Worm (Caenorhabditis elegans): ENCODE data around the gene sri-33.

Gene sri-33

DNA sequence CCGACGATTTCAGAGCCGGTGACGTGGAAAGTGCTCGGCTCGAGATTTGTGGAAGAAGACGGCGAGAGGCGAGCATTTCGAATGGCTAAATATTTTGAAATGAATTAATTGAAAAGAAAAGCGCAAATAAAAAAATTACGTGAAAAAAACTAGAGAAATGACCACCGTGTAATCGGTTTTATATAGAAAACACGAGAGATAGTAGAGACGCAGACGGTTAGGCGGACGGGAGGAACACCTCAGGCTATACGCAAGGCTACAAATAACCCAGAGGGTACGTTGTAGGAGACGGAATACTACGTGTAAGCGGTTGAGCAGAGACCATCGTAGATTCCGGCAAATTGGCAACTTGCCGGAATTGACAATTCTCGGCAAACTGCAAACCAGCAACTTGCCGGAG is 45.5 kb downstream of the sri-33 start, which contains the start of gene Y25C1A.13:
Gene Y25C1A.13 (minus strand): TSS at position 101 of the 400 bp plus-strand sequence.
- TF ChIP-seq ama-1 (optimal IDR thresholded peaks at IDR 0.05) (no peak), F13H6.1 (tag; optimal IDR thresholded peaks at IDR 0.05) (peak; percentile 18)

- TF ChIP-seq nhr-23 (tag; optimal IDR thresholded peaks at IDR 0.05) (no peak), alr-1 (tag; optimal IDR thresholded peaks at IDR 0.05) (no peak), ztf-4 (tag; optimal IDR thresholded peaks at IDR 0.05) (no peak), sma-3 (GFP tag; optimal IDR thresholded peaks at IDR 0.05) (no peak), sma-9 (GFP tag; optimal IDR thresholded peaks at IDR 0.05) (no peak), sma-9 (tag; optimal IDR thresholded peaks at IDR 0.05) (no peak), lin-13 (GFP tag; optimal IDR thresholded peaks at IDR 0.05) (no peak), ZK546.5 (tag; optimal IDR thresholded peaks at IDR 0.05) (no peak), F13H6.1 (tag; optimal IDR thresholded peaks at IDR 0.05) (no peak), crh-2 (tag; optimal IDR thresholded peaks at IDR 0.05) (no peak), nhr-12 (tag; optimal IDR thresholded peaks at IDR 0.05) (no peak), nhr-129 (tag; optimal IDR thresholded peaks at IDR 0.05) (no peak)
Measured at ce11 chrII:3110099-3110498, 46.5 kb downstream of the sri-33 start.

DNA sequence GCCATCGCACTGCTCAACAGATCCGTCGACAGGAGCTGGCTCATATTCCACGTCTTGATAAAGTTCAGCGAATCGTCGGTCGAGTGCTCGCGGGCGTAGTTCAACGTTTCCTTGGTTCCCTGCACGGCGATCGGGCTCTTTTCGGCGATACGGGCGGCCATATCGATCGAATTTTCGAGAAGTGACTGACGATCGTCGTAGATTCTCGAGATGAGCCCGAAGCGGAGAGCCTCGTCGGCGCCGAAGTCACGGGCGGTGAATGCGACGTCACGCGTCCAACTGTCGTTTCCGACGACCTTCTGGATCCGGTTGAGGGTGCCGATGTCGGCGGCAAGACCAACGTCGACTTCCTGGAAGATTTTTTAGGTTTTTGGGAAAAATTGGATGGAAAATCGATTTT is 47.1 kb downstream of the sri-33 start:
- no peak for TF ChIP-seq mab-5 (tag; optimal IDR thresholded peaks at IDR 0.05)
- no peak for TF ChIP-seq snpc-4 (tag; optimal IDR thresholded peaks at IDR 0.05)
- TF ChIP-seq nhr-129 (tag; optimal IDR thresholded peaks at IDR 0.05), result no peak
- no peak for TF ChIP-seq ztf-1 (GFP tag; conservative IDR thresholded peaks at IDR 0.05)
- TF ChIP-seq ztf-11 (tag; optimal IDR thresholded peaks at IDR 0.05), result no peak
- no peak for TF ChIP-seq R02D3.7 (tag; optimal IDR thresholded peaks at IDR 0.05)
- no peak for TF ChIP-seq nhr-11 (tag; optimal IDR thresholded peaks at IDR 0.05)
- no peak for TF ChIP-seq nhr-237 (tag; optimal IDR thresholded peaks at IDR 0.05)
- no peak for TF ChIP-seq Y55F3AM.14 (GFP tag; optimal IDR thresholded peaks at IDR 0.05)
- no peak for TF ChIP-seq lsy-2 (tag; optimal IDR thresholded peaks at IDR 0.05)
- TF ChIP-seq gmeb-1 (tag; optimal IDR thresholded peaks at IDR 0.05), result no peak
- no peak for TF ChIP-seq elt-1 (tag; optimal IDR thresholded peaks at IDR 0.05)
- TF ChIP-seq blmp-1 (tag; optimal IDR thresholded peaks at IDR 0.05; ENCODE audit: insufficient read depth), result no peak
- no peak for TF ChIP-seq nhr-77 (tag; optimal IDR thresholded peaks at IDR 0.05)
- TF ChIP-seq C34F6.9 (tag; optimal IDR thresholded peaks at IDR 0.05), result no peak
- no peak for TF ChIP-seq nhr-23 (tag; optimal IDR thresholded peaks at IDR 0.05)
- no peak for TF ChIP-seq nhr-21 (tag; optimal IDR thresholded peaks at IDR 0.05)
- TF ChIP-seq mbf-1 (tag; optimal IDR thresholded peaks at IDR 0.05), result no peak
- TF ChIP-seq nhr-10 (tag; optimal IDR thresholded peaks at IDR 0.05), result no peak
- TF ChIP-seq elt-3 (tag; optimal IDR thresholded peaks at IDR 0.05), result no peak

ce11 chrII:3108101-3108500 is 48.5 kb downstream of the sri-33 start:
- TF ChIP-seq ceh-16 (tag; optimal IDR thresholded peaks at IDR 0.05) (no peak), unc-39 (tag; optimal IDR thresholded peaks at IDR 0.05) (no peak), ztf-4 (tag; optimal IDR thresholded peaks at IDR 0.05) (no peak), ztf-1 (GFP tag; conservative IDR thresholded peaks at IDR 0.05) (no peak), nhr-129 (tag; optimal IDR thresholded peaks at IDR 0.05) (no peak), nhr-77 (tag; optimal IDR thresholded peaks at IDR 0.05) (no peak), gmeb-1 (tag; optimal IDR thresholded peaks at IDR 0.05) (no peak), unc-62 (GFP tag; optimal IDR thresholded peaks at IDR 0.05) (no peak), blmp-1 (tag; optimal IDR thresholded peaks at IDR 0.05; ENCODE audit: insufficient read depth) (no peak), C34F6.9 (tag; optimal IDR thresholded peaks at IDR 0.05) (no peak), lsy-2 (tag; optimal IDR thresholded peaks at IDR 0.05) (no peak), elt-3 (tag; optimal IDR thresholded peaks at IDR 0.05) (no peak), alr-1 (tag; optimal IDR thresholded peaks at IDR 0.05) (no peak), nhr-12 (tag; optimal IDR thresholded peaks at IDR 0.05) (no peak), F13H6.1 (tag; optimal IDR thresholded peaks at IDR 0.05) (no peak), sma-3 (GFP tag; optimal IDR thresholded peaks at IDR 0.05) (no peak)

- TF ChIP-seq lin-13 (GFP tag; optimal IDR thresholded peaks at IDR 0.05) (no peak), ZK546.5 (tag; optimal IDR thresholded peaks at IDR 0.05) (no peak), crh-2 (tag; optimal IDR thresholded peaks at IDR 0.05) (no peak), C34F6.9 (tag; optimal IDR thresholded peaks at IDR 0.05) (no peak), mdl-1 (tag; optimal IDR thresholded peaks at IDR 0.05) (no peak), sem-4 (tag; optimal IDR thresholded peaks at IDR 0.05) (no peak), nhr-25 (tag; optimal IDR thresholded peaks at IDR 0.05) (no peak)
Measured at ce11 chrII:3105765-3106164, 50.9 kb downstream of the sri-33 start, which contains the start of gene clec-122. Gene clec-122 (plus strand): TSS chrII:3106065.

Data from whole organism, L2 larva.